Worm (Caenorhabditis elegans) whole organism, L3 larva: ENCODE results near the gene F37A4.5.

Experiments used
- R02D3.7 ChIP-seq: fragments of 150-350 bp; optimal IDR thresholded peaks from 2 replicates; lab custom pipeline; 2014; ENCODE audit warnings: missing biosample characterization, missing genetic modification characterization
- aly-2 ChIP-seq: fragments of 150-350 bp; optimal IDR thresholded peaks from 2 replicates; lab custom pipeline; 2014; ENCODE audit warnings: missing biosample characterization, missing genetic modification characterization
- ama-1 ChIP-seq: fragments of 150-350 bp; optimal IDR thresholded peaks from 2 replicates; lab custom pipeline; 2018
- ceh-16 ChIP-seq: sonication (generic microtip); optimal IDR thresholded peaks from 2 replicates; lab custom pipeline; 2017; ENCODE audit warnings: missing biosample characterization, missing genetic modification characterization
- ceh-28 ChIP-seq: fragments of 150-350 bp; optimal IDR thresholded peaks from 2 replicates; lab custom pipeline; 2014; ENCODE audit warnings: missing biosample characterization, missing genetic modification reagents, missing genetic modification characterization
- ceh-9 ChIP-seq: sonication (generic microtip); optimal IDR thresholded peaks from 2 replicates; lab custom pipeline; 2018; ENCODE audit warnings: missing biosample characterization, missing genetic modification characterization
- daf-12 ChIP-seq: fragments of 150-350 bp; optimal IDR thresholded peaks from 2 replicates; lab custom pipeline; 2014; ENCODE audit warnings: missing biosample characterization, missing genetic modification reagents, missing genetic modification characterization
- egl-27 ChIP-seq: sonication (generic microtip); optimal IDR thresholded peaks from 4 replicates; lab custom pipeline; 2017; ENCODE audit warnings: missing biosample characterization, missing genetic modification reagents, missing genetic modification characterization
- elt-2 ChIP-seq: sonication (generic microtip); optimal IDR thresholded peaks from 2 replicates; lab custom pipeline; 2016; ENCODE audit warnings: missing genetic modification reagents, mild to moderate bottlenecking, missing genetic modification characterization, missing compliant biosample characterization
- elt-3 ChIP-seq, 3 experiments: fragments of 150-350 bp in 1 of 3; sonication (generic microtip) in 2 of 3; optimal IDR thresholded peaks; 2 replicates in 2 of 3; 4 replicates in 1 of 3; lab custom pipeline; 2014 to 2017; ENCODE audit warnings: missing biosample characterization in 3 of 3, missing genetic modification characterization in 3 of 3
- eor-1 ChIP-seq, 2 experiments: fragments of 150-350 bp; optimal IDR thresholded peaks; 2 replicates each; lab custom pipeline; 2014 to 2018; ENCODE audit warnings: missing biosample characterization in 2 of 2, missing genetic modification characterization in 2 of 2
- fkh-2 ChIP-seq: fragments of 150-350 bp; optimal IDR thresholded peaks from 2 replicates; lab custom pipeline; 2014; ENCODE audit warnings: missing biosample characterization, missing genetic modification reagents, missing genetic modification characterization
- fos-1 ChIP-seq: fragments of 150-350 bp; optimal IDR thresholded peaks from 2 replicates; lab custom pipeline; 2014; ENCODE audit warnings: missing biosample characterization, missing genetic modification characterization
- hmg-11 ChIP-seq: sonication (generic microtip); optimal IDR thresholded peaks from 2 replicates; lab custom pipeline; 2016; ENCODE audit warnings: missing genetic modification characterization, missing compliant biosample characterization
- jun-1 ChIP-seq: fragments of 150-350 bp; optimal IDR thresholded peaks from 2 replicates; lab custom pipeline; 2014; ENCODE audit warnings: missing biosample characterization, missing genetic modification reagents, missing genetic modification characterization
- lin-15B ChIP-seq: fragments of 150-350 bp; optimal IDR thresholded peaks from 2 replicates; lab custom pipeline; 2014; ENCODE audit warnings: missing biosample characterization, missing genetic modification characterization
- lsy-12 ChIP-seq: sonication (generic microtip); optimal IDR thresholded peaks from 2 replicates; lab custom pipeline; 2016; ENCODE audit warnings: mild to moderate bottlenecking, missing genetic modification characterization, missing compliant biosample characterization
- mml-1 ChIP-seq: fragments of 150-350 bp; sonication (generic microtip); optimal IDR thresholded peaks from 3 replicates; lab custom pipeline; 2014; ENCODE audit warnings: missing biosample characterization, missing genetic modification characterization
- nfya-1 ChIP-seq: sonication (generic microtip); optimal IDR thresholded peaks from 2 replicates; lab custom pipeline; 2017; ENCODE audit warnings: missing genetic modification characterization, mild to moderate bottlenecking, missing compliant biosample characterization, antibody characterized with exemption, moderate library complexity; ENCODE audit not compliant: insufficient read depth
- nhr-11 ChIP-seq: fragments of 150-350 bp; optimal IDR thresholded peaks from 2 replicates; lab custom pipeline; 2014; ENCODE audit warnings: missing biosample characterization, missing genetic modification characterization
- nhr-23 ChIP-seq: fragments of 150-350 bp; optimal IDR thresholded peaks from 2 replicates; lab custom pipeline; 2014; ENCODE audit warnings: missing biosample characterization, missing genetic modification reagents, missing genetic modification characterization
- nhr-237 ChIP-seq: fragments of 150-350 bp; optimal IDR thresholded peaks from 2 replicates; lab custom pipeline; 2014; ENCODE audit warnings: missing biosample characterization, missing genetic modification characterization
- nhr-28 ChIP-seq: fragments of 150-350 bp; optimal IDR thresholded peaks from 2 replicates; lab custom pipeline; 2014; ENCODE audit warnings: missing biosample characterization, missing genetic modification characterization
- nhr-43 ChIP-seq: sonication (generic microtip); optimal IDR thresholded peaks from 2 replicates; lab custom pipeline; 2016; ENCODE audit warnings: mild to moderate bottlenecking, missing genetic modification characterization, missing compliant biosample characterization; ENCODE audit not compliant: poor library complexity, severe bottlenecking
- nhr-67 ChIP-seq: fragments of 150-350 bp; optimal IDR thresholded peaks from 2 replicates; lab custom pipeline; 2014; ENCODE audit warnings: missing biosample characterization, missing genetic modification characterization
- nhr-76 ChIP-seq: fragments of 150-350 bp; sonication (generic microtip); optimal IDR thresholded peaks from 5 replicates; lab custom pipeline; 2014; ENCODE audit warnings: missing biosample characterization, missing genetic modification characterization
- nhr-77 ChIP-seq: fragments of 150-350 bp; optimal IDR thresholded peaks from 2 replicates; lab custom pipeline; 2014; ENCODE audit warnings: missing biosample characterization, missing genetic modification characterization
- pqm-1 ChIP-seq: fragments of 150-350 bp; optimal IDR thresholded peaks from 2 replicates; lab custom pipeline; 2017; ENCODE audit warnings: missing biosample characterization, missing genetic modification characterization, inconsistent platforms
- sea-2 ChIP-seq: fragments of 150-350 bp; sonication (generic microtip); optimal IDR thresholded peaks from 4 replicates; lab custom pipeline; 2014; ENCODE audit warnings: missing biosample characterization, missing genetic modification reagents, missing genetic modification characterization
- skn-1 ChIP-seq: fragments of 150-350 bp; optimal IDR thresholded peaks from 2 replicates; lab custom pipeline; 2014; ENCODE audit warnings: missing biosample characterization, missing genetic modification characterization
- snpc-4 ChIP-seq: fragments of 150-350 bp; optimal IDR thresholded peaks from 2 replicates; lab custom pipeline; 2014; ENCODE audit warnings: missing biosample characterization, missing genetic modification characterization
- tbx-2 ChIP-seq: sonication (generic microtip); optimal IDR thresholded peaks from 2 replicates; lab custom pipeline; 2016; ENCODE audit warnings: mild to moderate bottlenecking, missing genetic modification characterization, missing compliant biosample characterization
- unc-39 ChIP-seq: sonication (generic microtip); optimal IDR thresholded peaks from 4 replicates; lab custom pipeline; 2017; ENCODE audit warnings: missing biosample characterization, missing genetic modification characterization
- zag-1 ChIP-seq: fragments of 150-350 bp; optimal IDR thresholded peaks from 2 replicates; lab custom pipeline; 2014; ENCODE audit warnings: missing biosample characterization, missing genetic modification characterization
- ztf-4 ChIP-seq: fragments of 150-350 bp; optimal IDR thresholded peaks from 2 replicates; lab custom pipeline; 2014; ENCODE audit warnings: missing biosample characterization, missing genetic modification characterization

Gene F37A4.5

ce11 chrIII:6742597-6742996 lies 30.9 kb downstream of the F37A4.5 start:
- no peak for TF ChIP-seq ceh-16
- no peak for TF ChIP-seq aly-2
- TF ChIP-seq nhr-77 (tag; lab: Kevin White, UChicago) = no peak
- TF ChIP-seq tbx-2 (tag; lab: Kevin White, UChicago) = no peak
- TF ChIP-seq egl-27 (tag; lab: Kevin White, UChicago) = no peak
- TF ChIP-seq elt-2 (tag; lab: Kevin White, UChicago) = no peak
- TF ChIP-seq zag-1 (tag; lab: Kevin White, UChicago) = no peak
- no peak for TF ChIP-seq elt-3 (tag; optimal IDR thresholded peaks at IDR 0.05; lab: Kevin White, UChicago)
- TF ChIP-seq nhr-76 (tag; lab: Kevin White, UChicago) = no peak
- TF ChIP-seq nhr-67 (tag; lab: Kevin White, UChicago) = no peak
- TF ChIP-seq nhr-43 (tag; lab: Kevin White, UChicago) = no peak
- no peak for TF ChIP-seq snpc-4 (tag; lab: Kevin White, UChicago)
- no peak for TF ChIP-seq mml-1
- TF ChIP-seq lin-15B (tag; lab: Kevin White, UChicago) = no peak
- TF ChIP-seq eor-1 (tag; optimal IDR thresholded peaks at IDR 0.05; lab: Kevin White, UChicago) = no peak

- TF ChIP-seq sea-2 (no peak), ztf-4 (tag; lab: Kevin White, UChicago) (no peak), nhr-11 (tag; lab: Kevin White, UChicago) (no peak), fkh-2 (no peak), nhr-23 (tag; lab: Kevin White, UChicago) (no peak)
Measured at ce11 chrIII:6746008-6746407, 34.3 kb downstream of the F37A4.5 start, which contains the start of gene dig-1. Gene dig-1 (plus strand): TSS chrIII:6746308.

DNA sequence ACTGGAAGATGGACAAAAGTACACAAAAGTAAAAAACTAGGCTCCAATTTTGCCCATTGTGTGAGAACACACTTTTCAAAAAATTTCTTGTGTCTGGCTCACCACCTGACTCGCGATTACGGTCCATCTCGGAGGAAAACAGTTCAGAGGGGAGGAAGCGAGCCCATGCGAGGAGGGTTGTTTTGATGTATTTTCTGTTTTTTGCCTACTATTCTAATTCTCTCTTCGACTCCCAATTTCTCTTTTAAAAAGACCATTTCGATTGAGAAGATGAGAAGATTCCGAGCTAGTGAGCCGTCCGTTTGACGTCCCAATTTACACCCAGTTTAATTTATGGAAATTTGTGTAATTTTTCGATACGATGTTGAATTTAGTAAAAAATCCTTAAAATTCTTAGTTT lies 35.0 kb downstream of the F37A4.5 start:
- no peak for TF ChIP-seq skn-1 (tag; lab: Kevin White, UChicago)
- TF ChIP-seq R02D3.7 (tag; lab: Kevin White, UChicago) = no peak
- TF ChIP-seq fos-1 (tag; lab: Kevin White, UChicago) = no peak
- TF ChIP-seq sea-2 = no peak
- no peak for TF ChIP-seq jun-1 (tag; lab: Kevin White, UChicago)
- TF ChIP-seq unc-39 = no peak

DNA sequence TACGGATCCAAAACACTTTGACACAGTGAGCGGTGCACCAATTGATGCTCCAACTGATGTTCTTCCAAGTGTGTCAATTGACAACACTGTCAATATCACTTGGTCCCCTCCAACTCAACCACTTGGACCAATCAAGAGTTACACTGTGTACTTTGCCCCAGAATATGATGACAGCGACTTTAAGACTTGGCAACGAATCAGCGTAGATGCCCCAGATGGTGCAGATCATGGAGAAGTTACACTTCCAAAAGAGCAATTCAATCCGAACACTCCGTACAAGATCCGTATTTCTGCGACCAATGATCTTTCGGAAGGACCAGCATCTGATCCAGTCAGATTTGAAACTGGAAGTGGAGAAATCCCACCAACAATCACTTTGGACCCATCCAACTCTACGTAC lies 40.9 kb downstream of the F37A4.5 start:
- TF ChIP-seq ceh-28 (tag; lab: Kevin White, UChicago) = no peak
- TF ChIP-seq lsy-12 (tag; lab: Kevin White, UChicago) = no peak
- no peak for TF ChIP-seq nfya-1 (tag; lab: Kevin White, UChicago)
- TF ChIP-seq nhr-11 (tag; lab: Kevin White, UChicago) = no peak
- TF ChIP-seq R02D3.7 (tag; lab: Kevin White, UChicago) = no peak
- TF ChIP-seq tbx-2 (tag; lab: Kevin White, UChicago) = no peak
- TF ChIP-seq nhr-67 (tag; lab: Kevin White, UChicago) = no peak
- TF ChIP-seq hmg-11 = no peak

ce11 chrIII:6756769-6757168 lies 45.1 kb downstream of the F37A4.5 start:
- TF ChIP-seq elt-2 (tag; lab: Kevin White, UChicago) (no peak), ama-1 (lab: Kevin White, UChicago) (no peak), fos-1 (tag; lab: Kevin White, UChicago) (no peak), skn-1 (tag; lab: Kevin White, UChicago) (no peak), R02D3.7 (tag; lab: Kevin White, UChicago) (no peak), egl-27 (tag; lab: Kevin White, UChicago) (no peak), pqm-1 (no peak), mml-1 (no peak), jun-1 (tag; lab: Kevin White, UChicago) (no peak), nhr-28 (tag; lab: Kevin White, UChicago) (no peak), lsy-12 (tag; lab: Kevin White, UChicago) (no peak), nhr-23 (tag; lab: Kevin White, UChicago) (no peak), nhr-77 (tag; lab: Kevin White, UChicago) (no peak), daf-12 (no peak), nhr-237 (no peak), nhr-43 (tag; lab: Kevin White, UChicago) (no peak), eor-1 (tag; optimal IDR thresholded peaks at IDR 0.05; lab: Kevin White, UChicago) (no peak), snpc-4 (tag; lab: Kevin White, UChicago) (no peak), tbx-2 (tag; lab: Kevin White, UChicago) (no peak), ceh-9 (no peak)
